Fruit fly (Drosophila melanogaster): Measurements from ENCODE around the gene CG14662.
A peak's percentile ranks its signal among the peaks of the same experiment; 100 is the strongest.

The CG14662 gene

dm6 chr3R:4979143-4979728 is 4.8 kb downstream of the CG14662 start (continued):
- TF ChIP-seq CG7271 (tag; optimal IDR thresholded peaks at IDR 0.05): no peak
- peak; percentile 31 for TF ChIP-seq CG12391 (tag; optimal IDR thresholded peaks at IDR 0.05)
- no peak for TF ChIP-seq Fer1 (GFP tag; optimal IDR thresholded peaks at IDR 0.05)
- TF ChIP-seq CrebB (tag; optimal IDR thresholded peaks at IDR 0.05): no peak
- no peak for TF ChIP-seq crol (GFP tag; IDR thresholded peaks at IDR 0.05)
- no peak for TF ChIP-seq CG4707 (GFP tag; optimal IDR thresholded peaks at IDR 0.05)
- no peak for TF ChIP-seq mam (GFP tag; optimal IDR thresholded peaks at IDR 0.05)
- TF ChIP-seq CG15269 (tag; optimal IDR thresholded peaks at IDR 0.05): no peak
- TF ChIP-seq row (GFP tag; IDR thresholded peaks at IDR 0.05): peak; percentile 31; the same call in 2 of the 3 replicates
- no peak for TF ChIP-seq chif (GFP tag; optimal IDR thresholded peaks at IDR 0.05)
- no peak for TF ChIP-seq CG6854 (GFP tag; optimal IDR thresholded peaks at IDR 0.05)
- no peak for TF ChIP-seq sima (GFP tag; optimal IDR thresholded peaks at IDR 0.05)
- peak; percentile 35 for TF ChIP-seq CG1603 (tag; optimal IDR thresholded peaks at IDR 0.05)
- no peak for TF ChIP-seq CG8388 (GFP tag; optimal IDR thresholded peaks at IDR 0.05)
- TF ChIP-seq vvl (GFP tag; IDR thresholded peaks at IDR 0.05): no peak
- no peak for TF ChIP-seq ash1 (GFP tag; optimal IDR thresholded peaks at IDR 0.05)
- no peak for TF ChIP-seq CG3163 (GFP tag; optimal IDR thresholded peaks at IDR 0.05)
- no peak for TF ChIP-seq CG11723 (GFP tag; optimal IDR thresholded peaks at IDR 0.05)
- TF ChIP-seq NC2α (GFP tag; optimal IDR thresholded peaks at IDR 0.05): no peak
- TF ChIP-seq gem (tag; optimal IDR thresholded peaks at IDR 0.05): peak; percentile 41
- TF ChIP-seq lola (GFP tag; optimal IDR thresholded peaks at IDR 0.05): peak in 1 of 3 experiments; percentile 38
- TF ChIP-seq CG18476 (GFP tag; optimal IDR thresholded peaks at IDR 0.05): no peak
- no peak for TF ChIP-seq Hr51 (GFP tag; optimal IDR thresholded peaks at IDR 0.05)
- TF ChIP-seq CG10267 (tag; optimal IDR thresholded peaks at IDR 0.05): no peak
- TF ChIP-seq kay (GFP tag; optimal IDR thresholded peaks at IDR 0.05): no peak
- no peak for TF ChIP-seq CG14050 (GFP tag; IDR thresholded peaks at IDR 0.05)
- no peak for TF ChIP-seq B-H1 (GFP tag; IDR thresholded peaks at IDR 0.05)
- no peak for TF ChIP-seq ftz-f1 (GFP tag; optimal IDR thresholded peaks at IDR 0.05)
- no peak for TF ChIP-seq Sin3A (optimal IDR thresholded peaks at IDR 0.05)
- TF ChIP-seq PHDP (tag; optimal IDR thresholded peaks at IDR 0.05): no peak
- TF ChIP-seq Nf-YC (tag; optimal IDR thresholded peaks at IDR 0.05): no peak
- TF ChIP-seq NfI (GFP tag; optimal IDR thresholded peaks at IDR 0.05): no peak
- no peak for TF ChIP-seq CG10654 (GFP tag; optimal IDR thresholded peaks at IDR 0.05)
- no peak for TF ChIP-seq pho (GFP tag; optimal IDR thresholded peaks at IDR 0.05)
- TF ChIP-seq Dad (GFP tag; optimal IDR thresholded peaks at IDR 0.05): no peak
- TF ChIP-seq odd (GFP tag; optimal IDR thresholded peaks at IDR 0.05): no peak
- no peak for TF ChIP-seq CG14860 (GFP tag; IDR thresholded peaks at IDR 0.05; ENCODE audit: partially characterized antibody)
- no peak for TF ChIP-seq CG11093 (GFP tag; IDR thresholded peaks at IDR 0.05)
- TF ChIP-seq CG11085 (GFP tag; IDR thresholded peaks at IDR 0.05): no peak
- TF ChIP-seq bab2 (GFP tag; optimal IDR thresholded peaks at IDR 0.05): no peak
- TF ChIP-seq tap (tag; optimal IDR thresholded peaks at IDR 0.05): no peak
- 0 out of 3 replicates have a peak, but pooled peaks have one; percentile 12 for TF ChIP-seq ci (GFP tag; IDR thresholded peaks at IDR 0.05)
- no peak for TF ChIP-seq Camta (GFP tag; optimal IDR thresholded peaks at IDR 0.05)
- peak; percentile 10 for TF ChIP-seq unpg (GFP tag; optimal IDR thresholded peaks at IDR 0.05)
- TF ChIP-seq Trl (optimal IDR thresholded peaks at IDR 0.05): no peak
- no peak for TF ChIP-seq Trl (GFP tag; optimal IDR thresholded peaks at IDR 0.05)
- no peak for TF ChIP-seq Deaf1 (tag; optimal IDR thresholded peaks at IDR 0.05)
- TF ChIP-seq CG2678 (tag; optimal IDR thresholded peaks at IDR 0.05): no peak
- no peak for TF ChIP-seq CG1233 (GFP tag; optimal IDR thresholded peaks at IDR 0.05)
- no peak for TF ChIP-seq kni (GFP tag; optimal IDR thresholded peaks at IDR 0.05)
- TF ChIP-seq CG10366 (GFP tag; IDR thresholded peaks at IDR 0.05): no peak
